Worm (Caenorhabditis elegans): Measurements from ENCODE around the gene str-114.

DNA sequence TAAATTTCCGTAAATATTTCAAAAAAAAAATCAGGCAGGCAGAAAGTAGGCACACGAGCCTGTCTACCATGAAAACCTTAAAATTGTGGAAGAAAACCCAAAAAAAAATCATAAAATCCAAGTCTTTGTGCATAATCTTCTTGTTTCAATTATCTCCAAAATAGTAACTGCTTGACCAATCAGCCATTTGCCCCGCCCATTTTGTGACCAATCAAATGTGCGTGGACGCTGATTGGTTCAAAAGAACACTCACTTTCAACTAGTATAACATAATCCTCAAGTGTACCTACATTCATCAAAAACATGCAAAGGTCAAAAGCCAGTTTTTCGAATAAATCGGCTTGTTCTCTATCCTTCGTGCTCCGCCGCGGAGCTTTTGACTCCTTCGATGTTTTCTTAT, 28.9 kb downstream of the str-114 start:
- TF ChIP-seq let-607 (tag; optimal IDR thresholded peaks at IDR 0.05) (no peak), snpc-1.3 (tag; optimal IDR thresholded peaks at IDR 0.05; ENCODE audit: insufficient read depth) (no peak), ztf-3 (GFP tag; optimal IDR thresholded peaks at IDR 0.05) (no peak), snpc-3.4 (tag; optimal IDR thresholded peaks at IDR 0.05) (no peak), ama-1 (optimal IDR thresholded peaks at IDR 0.05) (no peak), ama-1 (GFP tag; optimal IDR thresholded peaks at IDR 0.05) (no peak), hmg-20 (GFP tag; IDR thresholded peaks at IDR 0.05) (no peak), tbx-9 (tag; optimal IDR thresholded peaks at IDR 0.05; ENCODE audit: borderline replicate concordance) (no peak), snpc-4 (GFP tag; optimal IDR thresholded peaks at IDR 0.05) (no peak), snpc-4 (tag; optimal IDR thresholded peaks at IDR 0.05) (no peak), ets-4 (GFP tag; optimal IDR thresholded peaks at IDR 0.05) (no peak), mel-28 (tag; optimal IDR thresholded peaks at IDR 0.05; ENCODE audit: borderline replicate concordance) (no peak), ztf-6 (GFP tag; IDR thresholded peaks at IDR 0.05) (no peak)

Data from whole organism, young adult.